Worm (Caenorhabditis elegans) whole organism, L2 larva: ENCODE measurements around the gene sra-4.

Experiments used
- aly-2 ChIP-seq: fragments of 150-350 bp; optimal IDR thresholded peaks from 2 replicates; lab custom pipeline; 2014; ENCODE audit warnings: missing biosample characterization, missing genetic modification characterization
- elt-3 ChIP-seq: sonication (generic microtip); optimal IDR thresholded peaks from 2 replicates; lab custom pipeline; 2017; ENCODE audit warnings: missing biosample characterization, missing genetic modification characterization
- lin-13 ChIP-seq: fragments of 150-350 bp; optimal IDR thresholded peaks from 2 replicates; lab custom pipeline; 2014; ENCODE audit warnings: missing biosample characterization, missing genetic modification reagents, missing genetic modification characterization
- lsy-2 ChIP-seq, 2 experiments: fragments of 150-350 bp in 1 of 2; sonication (generic microtip) in 1 of 2; optimal IDR thresholded peaks; 2 replicates each; lab custom pipeline; 2014 to 2017; ENCODE audit warnings: missing biosample characterization in 2 of 2, missing genetic modification characterization in 2 of 2
- nhr-11 ChIP-seq: fragments of 150-350 bp; optimal IDR thresholded peaks from 2 replicates; lab custom pipeline; 2014; ENCODE audit warnings: missing biosample characterization, missing genetic modification characterization
- nhr-237 ChIP-seq: fragments of 150-350 bp; optimal IDR thresholded peaks from 2 replicates; lab custom pipeline; 2014; ENCODE audit warnings: missing biosample characterization, missing genetic modification characterization
- nhr-6 ChIP-seq: fragments of 150-350 bp; optimal IDR thresholded peaks from 2 replicates; lab custom pipeline; 2014; ENCODE audit warnings: missing biosample characterization, missing genetic modification characterization
- snpc-4 ChIP-seq: fragments of 150-350 bp; optimal IDR thresholded peaks from 2 replicates; lab custom pipeline; 2014; ENCODE audit warnings: missing biosample characterization, missing genetic modification characterization

DNA sequence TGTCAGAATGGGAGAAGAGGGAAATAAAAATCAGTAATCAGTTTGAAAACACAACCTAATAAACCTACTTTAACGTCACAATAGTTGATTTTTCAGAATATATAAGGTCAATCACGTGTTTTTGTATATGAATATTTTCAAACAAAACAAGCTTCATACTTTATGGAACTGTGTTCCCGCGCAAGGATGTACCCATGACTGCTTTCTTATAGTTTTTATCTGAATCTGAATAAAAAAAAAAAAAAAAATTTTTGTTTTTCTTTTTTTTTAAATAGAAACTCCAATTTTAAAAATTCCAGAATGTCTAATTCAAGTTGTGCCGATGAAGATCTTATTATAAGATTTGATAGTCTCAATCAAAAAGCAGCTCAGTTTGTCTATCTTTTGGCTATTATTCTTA, 14.2 kb downstream of the sra-4 start, which contains the start of gene sra-2:
- no peak for TF ChIP-seq lin-13
- no peak for TF ChIP-seq nhr-237 (tag; lab: Kevin White, UChicago)
- TF ChIP-seq aly-2, result no peak
- no peak for TF ChIP-seq nhr-11 (tag; lab: Kevin White, UChicago)
- no peak for TF ChIP-seq elt-3
- no peak for TF ChIP-seq lsy-2 (tag; optimal IDR thresholded peaks at IDR 0.05; lab: Kevin White, UChicago)
- no peak for TF ChIP-seq nhr-6 (tag; lab: Kevin White, UChicago)
- no peak for TF ChIP-seq snpc-4
